Fruit fly (Drosophila melanogaster): ENCODE measurements around the gene Tengl2.

The Tengl2 gene

dm6 chr2L:2201107-2201561, 38.0 kb downstream of the Tengl2 start (continued):
- peak; percentile 63 for TF ChIP-seq peb (GFP tag; IDR thresholded peaks at IDR 0.05)
- TF ChIP-seq mirr (GFP tag; optimal IDR thresholded peaks at IDR 0.05), result no peak
- TF ChIP-seq CG15601 (tag; optimal IDR thresholded peaks at IDR 0.05), result peak; percentile 96
- TF ChIP-seq E2f1 (GFP tag; IDR thresholded peaks at IDR 0.05), result peak; percentile 73
- no peak for TF ChIP-seq vfl (GFP tag; optimal IDR thresholded peaks at IDR 0.05)

- TF ChIP-seq mirr (GFP tag; optimal IDR thresholded peaks at IDR 0.05), result peak; percentile 3
- TF ChIP-seq CG12769 (tag; optimal IDR thresholded peaks at IDR 0.05), result peak; percentile 81
- TF ChIP-seq abd-A (tag; optimal IDR thresholded peaks at IDR 0.05), result peak; percentile 46
- TF ChIP-seq Med (GFP tag), result peak; percentile 58
- peak; percentile 45 for TF ChIP-seq cwo (GFP tag; optimal IDR thresholded peaks at IDR 0.05)
- TF ChIP-seq ab (GFP tag; optimal IDR thresholded peaks at IDR 0.05), result peak; percentile 40
- TF ChIP-seq Trl (optimal IDR thresholded peaks at IDR 0.05), result peak; percentile 51 to 66
- no peak for TF ChIP-seq Trl (GFP tag; optimal IDR thresholded peaks at IDR 0.05)
- no peak for TF ChIP-seq az2 (GFP tag; optimal IDR thresholded peaks at IDR 0.05)
- TF ChIP-seq Hr78 (GFP tag; optimal IDR thresholded peaks at IDR 0.05), result peak in 1 of 2 experiments; percentile 53
- peak; percentile 41 for TF ChIP-seq Lhr (GFP tag; optimal IDR thresholded peaks at IDR 0.05)
- TF ChIP-seq yki (optimal IDR thresholded peaks at IDR 0.05), result peak; percentile 50
- no peak for TF ChIP-seq HmgD (GFP tag; optimal IDR thresholded peaks at IDR 0.05)
- TF ChIP-seq CG12155 (GFP tag; optimal IDR thresholded peaks at IDR 0.05), result peak; percentile 10
- peak; percentile 89 for TF ChIP-seq cg (GFP tag; optimal IDR thresholded peaks at IDR 0.05)
- TF ChIP-seq gro (GFP tag; optimal IDR thresholded peaks at IDR 0.05), result peak; percentile 19
- TF ChIP-seq CG8290 (GFP tag; optimal IDR thresholded peaks at IDR 0.05), result no peak
- peak in 1 of 2 experiments; percentile 61 for TF ChIP-seq CG8290 (tag; optimal IDR thresholded peaks at IDR 0.05)
- TF ChIP-seq nerfin-1 (tag; optimal IDR thresholded peaks at IDR 0.05), result peak; percentile 4
- peak in 1 of 2 experiments; percentile 100 for TF ChIP-seq Pdp1 (GFP tag; optimal IDR thresholded peaks at IDR 0.05)
- TF ChIP-seq D19A (tag; optimal IDR thresholded peaks at IDR 0.05), result no peak
- peak; percentile 59 for TF ChIP-seq CG17829 (tag; optimal IDR thresholded peaks at IDR 0.05)
- TF ChIP-seq CG8478 (optimal IDR thresholded peaks at IDR 0.05), result peak; percentile 63
- no peak for TF ChIP-seq Hey (tag; optimal IDR thresholded peaks at IDR 0.05)
- TF ChIP-seq sqz (GFP tag; optimal IDR thresholded peaks at IDR 0.05), result peak; percentile 78
- no peak for TF ChIP-seq z (GFP tag; IDR thresholded peaks at IDR 0.05)
- TF ChIP-seq kni (GFP tag; optimal IDR thresholded peaks at IDR 0.05), result peak; percentile 88
- TF ChIP-seq CG12071 (GFP tag; optimal IDR thresholded peaks at IDR 0.05), result peak; percentile 11
- TF ChIP-seq CG10431 (GFP tag; optimal IDR thresholded peaks at IDR 0.05), result peak; percentile 85
- no peak for TF ChIP-seq CG17912 (GFP tag; optimal IDR thresholded peaks at IDR 0.05)
- peak; percentile 14 for TF ChIP-seq psq (GFP tag; optimal IDR thresholded peaks at IDR 0.05)
- peak; percentile 83 for TF ChIP-seq CG1832 (GFP tag; optimal IDR thresholded peaks at IDR 0.05)
- TF ChIP-seq CG5180 (GFP tag; optimal IDR thresholded peaks at IDR 0.05), result peak; percentile 60
- peak; percentile 22 for TF ChIP-seq grn (GFP tag; optimal IDR thresholded peaks at IDR 0.05)
- no peak for TF ChIP-seq CG30020 (tag; optimal IDR thresholded peaks at IDR 0.05)
- TF ChIP-seq CG10543 (GFP tag; optimal IDR thresholded peaks at IDR 0.05), result peak; percentile 58
- peak; percentile 91 for TF ChIP-seq sd (tag; optimal IDR thresholded peaks at IDR 0.05)
- peak; percentile 61 for TF ChIP-seq sug (tag; optimal IDR thresholded peaks at IDR 0.05)
- no peak for TF ChIP-seq Bteb2 (GFP tag; optimal IDR thresholded peaks at IDR 0.05)
- TF ChIP-seq bsh (GFP tag; optimal IDR thresholded peaks at IDR 0.05), result peak in 1 of 2 experiments; percentile 7
- TF ChIP-seq pros (GFP tag; optimal IDR thresholded peaks at IDR 0.05), result peak; percentile 84
- TF ChIP-seq Deaf1 (tag; optimal IDR thresholded peaks at IDR 0.05), result peak; percentile 61
- peak; percentile 7 for TF ChIP-seq Hmr (GFP tag; optimal IDR thresholded peaks at IDR 0.05)
These were observed 38.8 kb downstream of the Tengl2 start for dm6 chr2L:2200136-2201036.
